Fruit fly (Drosophila melanogaster) whole organism, pupa: ENCODE data around the gene Atat.

Experiments
- CG10348 ChIP-seq: fragments of 200-800 bp; sonication (Bioruptor generic); IDR thresholded peaks from 2 replicates; pipeline ENCODE4 v1.3.6; 2022; ENCODE audit warnings: missing biosample characterization, missing genetic modification characterization
- CG12605 ChIP-seq: fragments of 200-800 bp; sonication (Bioruptor generic); IDR thresholded peaks from 2 replicates; pipeline ENCODE4 v1.3.6; 2022; ENCODE audit warnings: missing biosample characterization, missing genetic modification characterization
- CG13204 ChIP-seq: fragments of 200-800 bp; sonication (Bioruptor generic); optimal IDR thresholded peaks from 2 replicates; lab custom pipeline; 2018; ENCODE audit warnings: missing biosample characterization, mild to moderate bottlenecking, missing genetic modification characterization, moderate library complexity
- CG14655 ChIP-seq: fragments of 200-800 bp; sonication (Bioruptor generic); optimal IDR thresholded peaks from 3 replicates; lab custom pipeline; 2017; ENCODE audit warnings: mild to moderate bottlenecking, missing biosample characterization, missing genetic modification reagents, missing genetic modification characterization
- CG15710 ChIP-seq: fragments of 200-800 bp; sonication (Bioruptor generic); optimal IDR thresholded peaks from 2 replicates; lab custom pipeline; 2018; ENCODE audit warnings: missing biosample characterization, mild to moderate bottlenecking, missing genetic modification characterization, moderate library complexity
- CG17806 ChIP-seq: fragments of 200-800 bp; sonication (Bioruptor generic); optimal IDR thresholded peaks from 2 replicates; lab custom pipeline; 2018; ENCODE audit warnings: missing biosample characterization, mild to moderate bottlenecking, missing genetic modification characterization, moderate library complexity
- CG32121 ChIP-seq: fragments of 200-800 bp; sonication (Bioruptor generic); IDR thresholded peaks from 2 replicates; pipeline ENCODE4 v1.3.6; 2022; ENCODE audit warnings: missing biosample characterization, missing genetic modification characterization
- CG34367 ChIP-seq: fragments of 200-800 bp; sonication (Bioruptor generic); optimal IDR thresholded peaks from 2 replicates; lab custom pipeline; 2018; ENCODE audit warnings: missing biosample characterization, mild to moderate bottlenecking, missing genetic modification characterization
- CG4496 ChIP-seq: fragments of 200-800 bp; sonication (Bioruptor generic); IDR thresholded peaks from 3 replicates; pipeline ENCODE4 v1.3.6; 2022; ENCODE audit warnings: missing biosample characterization, missing genetic modification characterization
- CG8159 ChIP-seq: fragments of 200-800 bp; sonication (Bioruptor generic); optimal IDR thresholded peaks from 3 replicates; lab custom pipeline; 2018; ENCODE audit warnings: missing biosample characterization, mild to moderate bottlenecking, missing genetic modification characterization, moderate library complexity
- CG8301 ChIP-seq: fragments of 200-800 bp; sonication (Bioruptor generic); optimal IDR thresholded peaks from 2 replicates; lab custom pipeline; 2018; ENCODE audit warnings: missing biosample characterization, mild to moderate bottlenecking, missing genetic modification characterization
- CG9948 ChIP-seq: fragments of 200-800 bp; sonication (Bioruptor generic); optimal IDR thresholded peaks from 2 replicates; lab custom pipeline; 2018; ENCODE audit warnings: missing biosample characterization, mild to moderate bottlenecking, missing genetic modification characterization, moderate library complexity
- D1 ChIP-seq: fragments of 200-800 bp; sonication (Bioruptor generic); optimal IDR thresholded peaks from 2 replicates; lab custom pipeline; 2018; ENCODE audit warnings: missing biosample characterization, mild to moderate bottlenecking, missing genetic modification characterization, moderate library complexity
- EcR ChIP-seq: fragments of 200-800 bp; sonication (Bioruptor generic); optimal IDR thresholded peaks from 3 replicates; lab custom pipeline; 2019; ENCODE audit warnings: missing biosample characterization, missing genetic modification characterization, mild to moderate bottlenecking, moderate library complexity, missing genetic modification reagents
- Ets98B ChIP-seq: fragments of 200-800 bp; sonication (Bioruptor generic); IDR thresholded peaks from 2 replicates; pipeline ENCODE4 v1.3.6; 2022; ENCODE audit warnings: missing biosample characterization, missing genetic modification characterization
- Pif1A ChIP-seq: fragments of 200-800 bp; sonication (Bioruptor generic); optimal IDR thresholded peaks from 3 replicates; lab custom pipeline; 2016; ENCODE audit warnings: missing biosample characterization, missing genetic modification characterization
- Pif1B ChIP-seq: fragments of 200-800 bp; sonication (Bioruptor generic); optimal IDR thresholded peaks from 3 replicates; lab custom pipeline; 2016; ENCODE audit warnings: missing biosample characterization, missing genetic modification characterization
- Snoo ChIP-seq: fragments of 200-800 bp; sonication (Bioruptor generic); optimal IDR thresholded peaks from 3 replicates; lab custom pipeline; 2017; ENCODE audit warnings: missing biosample characterization, mild to moderate bottlenecking, missing genetic modification characterization, inconsistent platforms
- fd96Ca ChIP-seq: fragments of 200-800 bp; sonication (Bioruptor generic); IDR thresholded peaks from 3 replicates; pipeline ENCODE4 v1.3.6; 2022; ENCODE audit warnings: missing biosample characterization, missing genetic modification characterization
- gl ChIP-seq: fragments of 200-800 bp; sonication (Bioruptor generic); optimal IDR thresholded peaks from 2 replicates; lab custom pipeline; 2018; ENCODE audit warnings: missing biosample characterization, mild to moderate bottlenecking, missing genetic modification characterization
- rn ChIP-seq: fragments of 200-800 bp; sonication (Bioruptor generic); IDR thresholded peaks from 2 replicates; pipeline ENCODE4 v1.3.6; 2022; ENCODE audit warnings: missing biosample characterization, missing genetic modification characterization

Gene Atat

dm6 chr3L:9441907-9442479 is 15.4 kb upstream of the Atat start, which contains the start of the genes Bet3 and Nf-YA:
TSS of gene Bet3 (minus strand) at chr3L:9442267.
TSS of gene Nf-YA (minus strand) at chr3L:9442267.
- TF ChIP-seq CG8301 (tag; lab: Kevin White, UChicago) = no peak
- TF ChIP-seq Ets98B (GFP tag; lab: Robert Waterston, UW) = peak; percentile 27
- no peak for TF ChIP-seq EcR (GFP tag; lab: Kevin White, UChicago)
- no peak for TF ChIP-seq Pif1B (GFP tag; lab: Kevin White, UChicago)
- TF ChIP-seq CG15710 (tag; lab: Kevin White, UChicago) = peak; percentile 49
- TF ChIP-seq CG8159 (tag; lab: Kevin White, UChicago) = no peak
- no peak for TF ChIP-seq CG32121 (GFP tag; lab: Robert Waterston, UW)
- peak; percentile 56; the same call in 1 of the 3 replicates for TF ChIP-seq CG4496 (GFP tag; lab: Robert Waterston, UW)
- peak; percentile 88 for TF ChIP-seq D1 (tag; lab: Kevin White, UChicago)
- TF ChIP-seq CG13204 (GFP tag; lab: Kevin White, UChicago) = no peak
- TF ChIP-seq Snoo (tag; lab: Kevin White, UChicago) = peak; percentile 53
- no peak for TF ChIP-seq CG9948
- TF ChIP-seq fd96Ca (GFP tag; lab: Robert Waterston, UW) = peak; percentile 54; the same call in 1 of the 3 replicates
- no peak for TF ChIP-seq CG34367 (tag; lab: Kevin White, UChicago)
- no peak for TF ChIP-seq CG14655

dm6 chr3L:9438858-9439257 is 12.3 kb upstream of the Atat start:
- TF ChIP-seq CG4496 (GFP tag; lab: Robert Waterston, UW) = no peak

DNA sequence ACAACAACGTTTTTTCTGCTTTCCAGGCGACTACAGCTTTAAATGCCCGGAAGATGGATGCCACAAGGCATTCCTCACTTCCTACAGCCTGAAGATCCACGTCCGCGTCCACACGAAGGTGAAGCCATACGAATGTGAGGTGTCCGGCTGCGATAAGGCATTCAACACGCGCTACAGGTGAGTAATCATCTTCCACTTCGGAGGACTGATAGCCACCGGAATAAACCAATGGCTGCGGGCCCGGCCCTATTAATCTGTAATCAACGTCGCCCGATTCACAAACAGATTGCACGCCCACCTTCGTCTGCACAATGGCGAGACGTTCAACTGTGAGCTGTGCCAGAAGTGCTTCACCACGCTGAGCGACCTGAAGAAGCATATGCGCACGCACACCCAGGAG is 9.3 kb upstream of the Atat start:
- TF ChIP-seq CG12605 (GFP tag; lab: Robert Waterston, UW) (no peak), CG8301 (tag; lab: Kevin White, UChicago) (no peak), Pif1A (GFP tag; lab: Kevin White, UChicago) (no peak), Pif1B (GFP tag; lab: Kevin White, UChicago) (no peak), CG10348 (GFP tag; lab: Robert Waterston, UW) (no peak)

- TF ChIP-seq Ets98B (GFP tag; lab: Robert Waterston, UW) (peak; percentile 35), CG17806 (no peak), CG34367 (tag; lab: Kevin White, UChicago) (peak; percentile 27), CG32121 (GFP tag; lab: Robert Waterston, UW) (no peak)
Observed at dm6 chr3L:9435315-9435714, 8.8 kb upstream of the Atat start, which contains the start of gene CG42526. TSS of gene CG42526 (minus strand) at chr3L:9435399.

- TF ChIP-seq CG13204 (GFP tag; lab: Kevin White, UChicago) (peak; percentile 11), CG14655 (no peak), CG32121 (GFP tag; lab: Robert Waterston, UW) (0 out of 2 replicates have a peak, but pooled peaks have one; percentile 37)
Observed at dm6 chr3L:9432810-9433587, 6.4 kb upstream of the Atat start.

DNA sequence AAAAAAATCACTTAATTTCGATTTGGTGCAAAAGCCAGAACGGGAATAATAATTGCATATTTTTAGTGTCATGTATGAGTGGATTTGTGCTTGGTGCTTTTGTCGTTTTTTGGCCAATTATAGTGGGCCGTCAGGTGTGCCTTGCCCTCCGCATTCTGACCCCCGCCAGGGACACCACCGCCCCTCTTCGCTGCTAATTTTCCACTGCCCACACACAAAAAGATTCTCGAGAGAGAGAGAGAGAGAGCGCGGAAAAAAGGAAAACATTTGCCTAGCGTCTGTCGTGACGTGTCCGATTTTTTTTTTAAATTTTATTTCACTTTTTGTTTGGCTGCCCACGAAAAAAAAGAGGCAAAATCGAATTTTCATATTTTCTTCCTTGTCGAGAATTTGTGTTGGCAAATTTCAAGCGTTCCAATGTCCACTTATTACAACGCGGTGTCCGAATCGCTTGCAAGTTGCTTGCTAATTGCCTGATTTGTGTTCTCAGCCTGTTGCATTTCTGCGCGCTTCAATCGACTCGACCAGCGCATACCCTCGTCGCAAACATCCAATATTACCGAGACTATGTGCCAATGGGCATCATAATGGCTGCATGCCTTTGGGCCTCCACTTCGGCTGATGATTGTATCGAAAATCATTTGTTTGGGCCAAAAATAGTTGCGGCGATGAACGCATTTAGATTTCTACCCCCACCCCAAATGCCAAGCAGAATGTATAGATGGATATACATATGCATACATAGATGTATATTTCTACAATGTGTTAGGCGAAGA is 5.5 kb upstream of the Atat start:
- TF ChIP-seq CG34367 (tag; lab: Kevin White, UChicago) = no peak
- no peak for TF ChIP-seq EcR (GFP tag; lab: Kevin White, UChicago)
- no peak for TF ChIP-seq rn (GFP tag; lab: Robert Waterston, UW)
- no peak; the same call in 2 of the 3 replicates for TF ChIP-seq fd96Ca (GFP tag; lab: Robert Waterston, UW)
- TF ChIP-seq CG9948 = no peak
- no peak for TF ChIP-seq D1 (tag; lab: Kevin White, UChicago)
- no peak for TF ChIP-seq CG8159 (tag; lab: Kevin White, UChicago)
- TF ChIP-seq CG8301 (tag; lab: Kevin White, UChicago) = no peak
- TF ChIP-seq Pif1B (GFP tag; lab: Kevin White, UChicago) = no peak
- no peak for TF ChIP-seq gl (tag; lab: Kevin White, UChicago)
- TF ChIP-seq Snoo (tag; lab: Kevin White, UChicago) = no peak
- no peak for TF ChIP-seq Pif1A (GFP tag; lab: Kevin White, UChicago)
- TF ChIP-seq CG15710 (tag; lab: Kevin White, UChicago) = no peak
- TF ChIP-seq CG12605 (GFP tag; lab: Robert Waterston, UW) = no peak
- no peak for TF ChIP-seq CG32121 (GFP tag; lab: Robert Waterston, UW)
- no peak for TF ChIP-seq CG4496 (GFP tag; lab: Robert Waterston, UW)
- TF ChIP-seq CG14655 = no peak
- TF ChIP-seq CG17806 = no peak
- TF ChIP-seq CG10348 (GFP tag; lab: Robert Waterston, UW) = no peak
